Fruit fly (Drosophila melanogaster): ENCODE data around the gene repo.

Gene repo

DNA sequence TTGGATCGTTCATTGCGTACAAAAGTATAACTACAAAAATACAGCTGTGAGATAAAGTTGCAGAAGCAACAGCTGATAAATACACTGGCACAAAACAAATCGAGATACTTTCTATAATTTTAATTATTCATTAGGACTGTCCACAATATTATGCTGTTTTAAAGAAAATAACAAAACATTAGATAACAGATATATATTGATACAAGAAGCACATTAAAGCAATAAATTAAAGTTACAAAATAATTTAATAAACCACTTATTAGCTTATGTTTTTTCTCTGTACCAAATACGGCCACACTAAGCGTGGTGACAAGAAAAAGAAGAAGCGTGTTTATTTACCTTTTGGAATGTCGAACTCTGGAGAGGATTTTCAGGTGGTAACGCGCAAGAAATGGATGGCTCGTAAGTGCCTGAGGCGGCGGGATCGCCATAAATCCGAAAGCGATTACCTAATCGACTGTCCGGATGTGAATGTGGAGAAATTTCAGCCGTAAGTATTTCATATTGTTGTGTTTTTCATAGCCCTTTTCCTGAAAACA lies 15.7 kb upstream of the repo start, which contains the start of the genes CG7988 and CG7183 (continued):
- peak; percentile 97 for TF ChIP-seq CG31441 (GFP tag; IDR thresholded peaks at IDR 0.05)
- no peak for TF ChIP-seq Lpt (GFP tag; optimal IDR thresholded peaks at IDR 0.05)
- TF ChIP-seq Mes4 (GFP tag; optimal IDR thresholded peaks at IDR 0.05): peak; percentile 87
- TF ChIP-seq CG3281 (GFP tag; optimal IDR thresholded peaks at IDR 0.05): peak; percentile 91
- peak; percentile 98 for TF ChIP-seq H15 (GFP tag; IDR thresholded peaks at IDR 0.05)
- no peak for TF ChIP-seq prd (optimal IDR thresholded peaks at IDR 0.05)
- TF ChIP-seq prd (GFP tag; IDR thresholded peaks at IDR 0.05): peak; percentile 99
- no peak for TF ChIP-seq chinmo (GFP tag; IDR thresholded peaks at IDR 0.05; ENCODE audit: partially characterized antibody)
- TF ChIP-seq dimm (GFP tag; IDR thresholded peaks at IDR 0.05): peak; percentile 96
- TF ChIP-seq Nf-YA (GFP tag; IDR thresholded peaks at IDR 0.05): peak; percentile 98
- TF ChIP-seq Ets97D (GFP tag; optimal IDR thresholded peaks at IDR 0.05): peak; percentile 83
- peak; percentile 97 for TF ChIP-seq CG17612 (GFP tag; IDR thresholded peaks at IDR 0.05)
- TF ChIP-seq ftz-f1 (GFP tag; optimal IDR thresholded peaks at IDR 0.05): peak; percentile 58
- TF ChIP-seq wek (GFP tag; optimal IDR thresholded peaks at IDR 0.05): peak; percentile 68
- TF ChIP-seq jigr1 (GFP tag; IDR thresholded peaks at IDR 0.05): peak; percentile 95
- TF ChIP-seq CG13424 (tag; optimal IDR thresholded peaks at IDR 0.05): peak; percentile 99
- peak; percentile 98 for TF ChIP-seq phol (tag; optimal IDR thresholded peaks at IDR 0.05)
- TF ChIP-seq CG8290 (GFP tag; optimal IDR thresholded peaks at IDR 0.05): peak; percentile 98
- peak in 1 of 2 experiments; percentile 83 for TF ChIP-seq CG8290 (tag; optimal IDR thresholded peaks at IDR 0.05)
- TF ChIP-seq fru (optimal IDR thresholded peaks at IDR 0.05): no peak
- TF ChIP-seq CG1602 (GFP tag; optimal IDR thresholded peaks at IDR 0.05): peak; percentile 99
- peak; percentile 85 for TF ChIP-seq schlank (tag; optimal IDR thresholded peaks at IDR 0.05)
- peak; percentile 90 for TF ChIP-seq sqz (GFP tag; optimal IDR thresholded peaks at IDR 0.05)
- peak; percentile 92 for TF ChIP-seq YL-1 (GFP tag; optimal IDR thresholded peaks at IDR 0.05)
- TF ChIP-seq CG13287 (GFP tag; IDR thresholded peaks at IDR 0.05; ENCODE audit: partially characterized antibody): peak; percentile 48; the same call in 1 of the 2 replicates
- peak; percentile 88 for TF ChIP-seq CG10543 (GFP tag; optimal IDR thresholded peaks at IDR 0.05)
- TF ChIP-seq Ravus (GFP tag; IDR thresholded peaks at IDR 0.05): peak; percentile 96
- TF ChIP-seq sna (GFP tag; IDR thresholded peaks at IDR 0.05; ENCODE audit: partially characterized antibody): no peak
- peak; percentile 92 for TF ChIP-seq CG11723 (GFP tag; optimal IDR thresholded peaks at IDR 0.05)
- TF ChIP-seq CG17186 (GFP tag; optimal IDR thresholded peaks at IDR 0.05): peak; percentile 80
- no peak for TF ChIP-seq CG14860 (GFP tag; IDR thresholded peaks at IDR 0.05; ENCODE audit: partially characterized antibody)
- TF ChIP-seq unpg (GFP tag; optimal IDR thresholded peaks at IDR 0.05): peak; percentile 99
- TF ChIP-seq CG30403 (GFP tag; optimal IDR thresholded peaks at IDR 0.05): peak; percentile 99
- peak; percentile 87 for TF ChIP-seq Hand (GFP tag; optimal IDR thresholded peaks at IDR 0.05)
- peak; percentile 98 for TF ChIP-seq CG4617 (GFP tag; optimal IDR thresholded peaks at IDR 0.05; ENCODE audit: borderline replicate concordance)
- peak; percentile 97 for TF ChIP-seq ci (GFP tag; IDR thresholded peaks at IDR 0.05)
- peak; percentile 94 to 98 for TF ChIP-seq Hr51 (GFP tag; optimal IDR thresholded peaks at IDR 0.05)
- peak; percentile 98 for TF ChIP-seq Xbp1 (GFP tag; optimal IDR thresholded peaks at IDR 0.05)
- TF ChIP-seq dati (GFP tag; IDR thresholded peaks at IDR 0.05): peak; percentile 93
- peak; percentile 96 for TF ChIP-seq bcd (GFP tag; optimal IDR thresholded peaks at IDR 0.05)
- TF ChIP-seq pb (GFP tag; optimal IDR thresholded peaks at IDR 0.05): peak; percentile 73
- peak; percentile 83; the same call in 1 of the 2 replicates for TF ChIP-seq Doc2 (GFP tag; IDR thresholded peaks at IDR 0.05)
- no peak for TF ChIP-seq zen2 (GFP tag; IDR thresholded peaks at IDR 0.05; ENCODE audit: partially characterized antibody)
- TF ChIP-seq scrt (GFP tag; optimal IDR thresholded peaks at IDR 0.05): peak; percentile 89
- TF ChIP-seq CG5953 (GFP tag; IDR thresholded peaks at IDR 0.05): peak; percentile 93
- TF ChIP-seq CG14965 (GFP tag; optimal IDR thresholded peaks at IDR 0.05; ENCODE audit: borderline replicate concordance): peak; percentile 43
- TF ChIP-seq gro (GFP tag; optimal IDR thresholded peaks at IDR 0.05): peak; percentile 86
- peak; percentile 97 for TF ChIP-seq Blimp-1 (GFP tag; optimal IDR thresholded peaks at IDR 0.05)
- peak; percentile 62 for TF ChIP-seq ab (GFP tag; optimal IDR thresholded peaks at IDR 0.05)
- TF ChIP-seq CG7786 (GFP tag; optimal IDR thresholded peaks at IDR 0.05): peak; percentile 93
- peak; percentile 97 for TF ChIP-seq CG14014 (GFP tag; IDR thresholded peaks at IDR 0.05)
